Worm (Caenorhabditis elegans) whole organism, young adult: Measurements from ENCODE around the gene Y45G5AL.1.

ENCODE experiments used
- B0261.1 ChIP-seq: sonication (generic microtip); optimal IDR thresholded peaks from 2 replicates; lab custom pipeline; 2016; ENCODE audit warnings: mild to moderate bottlenecking, missing genetic modification characterization, moderate library complexity, missing compliant biosample characterization
- F33H1.4 ChIP-seq: fragments of 200-800 bp; sonication (Bioruptor generic); IDR thresholded peaks from 2 replicates; pipeline ENCODE4 v1.3.6; 2022; ENCODE audit warnings: missing genetic modification reagents, missing genetic modification characterization, missing compliant biosample characterization
- F57C9.4 ChIP-seq: sonication (generic microtip); optimal IDR thresholded peaks from 2 replicates; lab custom pipeline; 2017; ENCODE audit warnings: mild to moderate bottlenecking, missing genetic modification characterization, missing compliant biosample characterization
- K11D2.4 ChIP-seq: fragments of 200-800 bp; sonication (Bioruptor generic); IDR thresholded peaks from 2 replicates; pipeline ENCODE4 v1.3.6; 2022; ENCODE audit warnings: missing genetic modification reagents, missing genetic modification characterization, missing compliant biosample characterization
- K12H6.12 ChIP-seq: fragments of 200-800 bp; sonication (Bioruptor generic); optimal IDR thresholded peaks from 2 replicates; lab custom pipeline; 2018; ENCODE audit warnings: mild to moderate bottlenecking, missing genetic modification characterization, missing compliant biosample characterization
- Y95B8A.8 ChIP-seq: fragments of 200-800 bp; sonication (Bioruptor generic); IDR thresholded peaks from 2 replicates; pipeline ENCODE4 v1.3.6; 2022; ENCODE audit warnings: missing genetic modification reagents, missing genetic modification characterization, missing compliant biosample characterization
- ama-1 ChIP-seq, 3 experiments: fragments of 150-350 bp in 1 of 3; sonication (generic microtip) in 2 of 3; optimal IDR thresholded peaks; 2 replicates each; lab custom pipeline; 2014 to 2018; ENCODE audit warnings: missing biosample characterization in 2 of 3, missing genetic modification characterization in 2 of 3, missing genetic modification reagents in 2 of 3
- aptf-2 ChIP-seq: fragments of 200-800 bp; sonication (Bioruptor generic); conservative IDR thresholded peaks from 2 replicates; pipeline ENCODE4 v1.3.6; 2022; ENCODE audit warnings: missing genetic modification reagents, missing genetic modification characterization, missing compliant biosample characterization
- attf-5 ChIP-seq: fragments of 200-800 bp; sonication (Bioruptor generic); optimal IDR thresholded peaks from 2 replicates; lab custom pipeline; 2018; ENCODE audit warnings: mild to moderate bottlenecking, missing genetic modification characterization, missing compliant biosample characterization
- cebp-1 ChIP-seq, 2 experiments: fragments of 200-800 bp in 1 of 2; sonication (Bioruptor generic) in 1 of 2; sonication (generic microtip) in 1 of 2; IDR thresholded peaks in 1 of 2; optimal IDR thresholded peaks in 1 of 2; 2 replicates each; pipeline versions ENCODE4 v1.3.6 to Lab custom; 2017 to 2022; ENCODE audit warnings: missing compliant biosample characterization in 2 of 2, missing genetic modification characterization in 2 of 2, mild to moderate bottlenecking in 1 of 2, missing genetic modification reagents in 1 of 2, moderate library complexity in 1 of 2
- ceh-27 ChIP-seq: fragments of 200-800 bp; sonication (Bioruptor generic); optimal IDR thresholded peaks from 2 replicates; lab custom pipeline; 2018; ENCODE audit warnings: mild to moderate bottlenecking, missing genetic modification characterization, moderate library complexity, missing compliant biosample characterization
- ceh-40 ChIP-seq: fragments of 200-800 bp; sonication (Bioruptor generic); IDR thresholded peaks from 2 replicates; pipeline ENCODE4 v1.3.6; 2022; ENCODE audit warnings: missing genetic modification characterization, missing compliant biosample characterization
- dox-1 ChIP-seq: fragments of 200-800 bp; sonication (Bioruptor generic); IDR thresholded peaks from 2 replicates; pipeline ENCODE4 v1.3.6; 2022; ENCODE audit warnings: missing genetic modification reagents, missing genetic modification characterization, missing compliant biosample characterization
- dpl-1 ChIP-seq: fragments of 150-350 bp; optimal IDR thresholded peaks from 2 replicates; lab custom pipeline; 2014; ENCODE audit warnings: missing biosample characterization, missing genetic modification reagents, missing genetic modification characterization
- efl-1 ChIP-seq: fragments of 150-350 bp; optimal IDR thresholded peaks from 2 replicates; lab custom pipeline; 2014; ENCODE audit warnings: missing biosample characterization, missing genetic modification reagents, missing genetic modification characterization
- egl-18 ChIP-seq: fragments of 200-800 bp; sonication (Bioruptor generic); IDR thresholded peaks from 2 replicates; pipeline ENCODE4 v1.3.6; 2022; ENCODE audit warnings: missing genetic modification reagents, missing genetic modification characterization, missing compliant biosample characterization
- egrh-3 ChIP-seq: fragments of 200-800 bp; sonication (Bioruptor generic); IDR thresholded peaks from 2 replicates; pipeline ENCODE4 v1.3.6; 2022; ENCODE audit warnings: missing genetic modification reagents, missing genetic modification characterization, missing compliant biosample characterization
- ekl-4 ChIP-seq: fragments of 200-800 bp; sonication (Bioruptor generic); IDR thresholded peaks from 2 replicates; pipeline ENCODE4 v1.3.6; 2022; ENCODE audit warnings: missing genetic modification reagents, missing genetic modification characterization, missing compliant biosample characterization
- gei-17 ChIP-seq: fragments of 200-800 bp; sonication (Bioruptor generic); optimal IDR thresholded peaks from 2 replicates; lab custom pipeline; 2018; ENCODE audit warnings: mild to moderate bottlenecking, missing genetic modification characterization, missing compliant biosample characterization
- hmg-1.2 ChIP-seq: fragments of 200-800 bp; sonication (Bioruptor generic); IDR thresholded peaks from 2 replicates; pipeline ENCODE4 v1.3.6; 2022; ENCODE audit warnings: missing genetic modification reagents, missing genetic modification characterization, missing compliant biosample characterization
- lin-35 ChIP-seq, 3 experiments: fragments of 150-350 bp in 2 of 3; sonication (generic microtip) in 1 of 3; optimal IDR thresholded peaks; 2 replicates each; lab custom pipeline; 2014 to 2018; ENCODE audit warnings: missing biosample characterization in 3 of 3, missing genetic modification characterization in 3 of 3, missing genetic modification reagents in 3 of 3
- lin-40 ChIP-seq: sonication (generic microtip); optimal IDR thresholded peaks from 2 replicates; lab custom pipeline; 2016; ENCODE audit warnings: missing genetic modification characterization, mild to moderate bottlenecking, missing compliant biosample characterization, missing genotype, missing genetic modification reagents
- lin-54 ChIP-seq: fragments of 200-800 bp; sonication (Bioruptor generic); optimal IDR thresholded peaks from 2 replicates; lab custom pipeline; 2018; ENCODE audit warnings: mild to moderate bottlenecking, missing genetic modification characterization, missing compliant biosample characterization
- lsl-1 ChIP-seq: fragments of 200-800 bp; sonication (Bioruptor generic); optimal IDR thresholded peaks from 2 replicates; lab custom pipeline; 2018; ENCODE audit warnings: mild to moderate bottlenecking, missing genetic modification characterization, moderate library complexity, missing compliant biosample characterization
- madf-3 ChIP-seq: fragments of 200-800 bp; sonication (Bioruptor generic); IDR thresholded peaks from 2 replicates; pipeline ENCODE4 v1.3.6; 2022; ENCODE audit warnings: missing genetic modification reagents, missing genetic modification characterization, missing compliant biosample characterization
- madf-6 ChIP-seq: fragments of 200-800 bp; sonication (Bioruptor generic); IDR thresholded peaks from 2 replicates; pipeline ENCODE4 v1.3.6; 2022; ENCODE audit warnings: missing genetic modification reagents, missing genetic modification characterization, missing compliant biosample characterization
- mcd-1 ChIP-seq: fragments of 200-800 bp; sonication (Bioruptor generic); IDR thresholded peaks from 2 replicates; pipeline ENCODE4 v1.3.6; 2022; ENCODE audit warnings: missing genetic modification reagents, missing genetic modification characterization, missing compliant biosample characterization
- mes-4 ChIP-seq: sonication (generic microtip); optimal IDR thresholded peaks from 2 replicates; lab custom pipeline; 2016; ENCODE audit warnings: missing genotype, missing genetic modification characterization, missing compliant biosample characterization
- nfyb-1 ChIP-seq: fragments of 200-800 bp; sonication (Bioruptor generic); IDR thresholded peaks from 2 replicates; pipeline ENCODE4 v1.3.6; 2022; ENCODE audit warnings: missing genetic modification reagents, missing genetic modification characterization, missing compliant biosample characterization
- nhr-179 ChIP-seq: sonication (generic microtip); optimal IDR thresholded peaks from 2 replicates; lab custom pipeline; 2016; ENCODE audit warnings: mild to moderate bottlenecking, missing genetic modification characterization, missing compliant biosample characterization
- nhr-80 ChIP-seq: sonication (generic microtip); optimal IDR thresholded peaks from 2 replicates; lab custom pipeline; 2016; ENCODE audit warnings: missing genetic modification characterization, missing compliant biosample characterization
- pbrm-1 ChIP-seq: fragments of 200-800 bp; sonication (Bioruptor generic); IDR thresholded peaks from 2 replicates; pipeline ENCODE4 v1.3.6; 2022; ENCODE audit warnings: missing genetic modification reagents, missing genetic modification characterization, missing compliant biosample characterization
- pha-4 ChIP-seq: fragments of 150-350 bp; sonication (generic microtip); optimal IDR thresholded peaks from 2 replicates; lab custom pipeline; 2014; ENCODE audit warnings: missing biosample characterization, missing genetic modification reagents, missing genetic modification characterization
- rec-8 ChIP-seq, 2 experiments: sonication (generic microtip); optimal IDR thresholded peaks; 2 replicates each; lab custom pipeline; 2016; ENCODE audit warnings: mild to moderate bottlenecking in 2 of 2, missing genetic modification characterization in 2 of 2, missing genetic modification reagents in 2 of 2, missing genotype in 2 of 2, missing biosample characterization in 1 of 2, missing compliant biosample characterization in 1 of 2, moderate library complexity in 1 of 2
- sea-2 ChIP-seq: fragments of 200-800 bp; sonication (Bioruptor generic); IDR thresholded peaks from 2 replicates; pipeline ENCODE4 v1.3.6; 2022; ENCODE audit warnings: missing genetic modification characterization, missing compliant biosample characterization
- snpc-4 ChIP-seq, 5 experiments: fragments of 150-350 bp in 1 of 5; sonication (generic microtip) in 4 of 5; optimal IDR thresholded peaks; 2 replicates each; lab custom pipeline; 2014 to 2018; ENCODE audit warnings: missing genetic modification characterization in 5 of 5, missing biosample characterization in 3 of 5, antibody characterized with exemption in 2 of 5, mild to moderate bottlenecking in 2 of 5, missing compliant biosample characterization in 2 of 5, missing genotype in 2 of 5, moderate library complexity in 2 of 5, missing genetic modification reagents in 1 of 5
- sptf-2 ChIP-seq: fragments of 200-800 bp; sonication (Bioruptor generic); optimal IDR thresholded peaks from 2 replicates; lab custom pipeline; 2018; ENCODE audit warnings: mild to moderate bottlenecking, missing genetic modification characterization, missing compliant biosample characterization
- tbp1 ChIP-seq: fragments of 200-800 bp; sonication (Bioruptor generic); optimal IDR thresholded peaks from 2 replicates; lab custom pipeline; 2018; ENCODE audit warnings: mild to moderate bottlenecking, missing genetic modification characterization, missing compliant biosample characterization
- tbx-9 ChIP-seq: sonication (generic microtip); optimal IDR thresholded peaks from 2 replicates; lab custom pipeline; 2016; ENCODE audit warnings: borderline replicate concordance, missing genetic modification characterization, inconsistent platforms, missing compliant biosample characterization
- unc-130 ChIP-seq: sonication (generic microtip); optimal IDR thresholded peaks from 2 replicates; lab custom pipeline; 2016; ENCODE audit warnings: missing genetic modification reagents, missing genetic modification characterization, missing compliant biosample characterization
- zfh-2 ChIP-seq: fragments of 200-800 bp; sonication (Bioruptor generic); conservative IDR thresholded peaks from 2 replicates; pipeline ENCODE4 v1.3.6; 2022; ENCODE audit warnings: missing genetic modification reagents, missing genetic modification characterization, missing compliant biosample characterization
- ztf-28 ChIP-seq: fragments of 200-800 bp; sonication (Bioruptor generic); IDR thresholded peaks from 2 replicates; pipeline ENCODE4 v1.3.6; 2022; ENCODE audit warnings: missing genetic modification reagents, missing genetic modification characterization, missing compliant biosample characterization

Y45G5AL.1 gene

DNA sequence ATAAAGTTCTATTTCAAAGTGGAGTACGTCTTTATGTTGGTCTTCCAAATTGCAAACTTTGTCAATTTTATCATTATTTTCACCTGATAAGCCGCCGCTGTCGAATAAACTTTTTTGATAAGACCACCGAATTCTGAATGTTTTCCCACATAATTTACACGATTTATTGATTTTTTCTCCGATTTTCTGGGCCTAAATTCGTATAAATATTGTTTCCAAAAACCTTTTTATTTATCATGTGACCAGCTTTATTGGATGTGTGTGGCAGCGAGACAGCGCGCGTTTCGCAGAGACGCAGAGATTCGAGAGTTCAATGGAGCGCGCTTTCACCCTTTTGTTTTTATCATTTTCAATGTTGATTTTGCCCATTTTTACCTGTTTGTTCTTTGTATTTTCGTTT is 1.3 kb upstream of the Y45G5AL.1 start:
- no peak for TF ChIP-seq aptf-2 (GFP tag; lab: Robert Waterston, UW)
- no peak for TF ChIP-seq cebp-1 (GFP tag; IDR thresholded peaks at IDR 0.05; lab: Robert Waterston, UW)
- peak; percentile 59 for TF ChIP-seq cebp-1 (tag; optimal IDR thresholded peaks at IDR 0.05; lab: Kevin White, UChicago)
- TF ChIP-seq snpc-4 (GFP tag; optimal IDR thresholded peaks at IDR 0.05; lab: Kevin White, UChicago) = no peak
- peak in 3 of 4 experiments; percentile 7 to 37 (median 23) for TF ChIP-seq snpc-4 (tag; optimal IDR thresholded peaks at IDR 0.05; lab: Kevin White, UChicago)
- TF ChIP-seq lin-35 (GFP tag; optimal IDR thresholded peaks at IDR 0.05; lab: Kevin White, UChicago) = peak in 1 of 3 experiments; percentile 47
- TF ChIP-seq pha-4 (tag; lab: Kevin White, UChicago) = no peak
- TF ChIP-seq F33H1.4 = peak; percentile 31; the same call in 1 of the 2 replicates
- TF ChIP-seq ceh-27 (GFP tag; lab: Kevin White, UChicago) = peak; percentile 29
- peak; percentile 23 for TF ChIP-seq tbp1 (GFP tag; lab: Kevin White, UChicago)
- peak; percentile 71 for TF ChIP-seq nhr-80 (tag; lab: Kevin White, UChicago)
- TF ChIP-seq K11D2.4 (GFP tag; lab: Robert Waterston, UW) = peak; percentile 52; the same call in 1 of the 2 replicates
- TF ChIP-seq lin-54 (GFP tag; lab: Kevin White, UChicago) = peak; percentile 44
- no peak for TF ChIP-seq mes-4 (tag; lab: Kevin White, UChicago)
- no peak for TF ChIP-seq gei-17
- TF ChIP-seq nfyb-1 (GFP tag; lab: Robert Waterston, UW) = 0 out of 2 replicates have a peak, but pooled peaks have one; percentile 24
- TF ChIP-seq egl-18 (GFP tag; lab: Robert Waterston, UW) = no peak
- TF ChIP-seq nhr-179 (tag; lab: Kevin White, UChicago) = no peak
- TF ChIP-seq lin-40 = peak; percentile 78
- peak; percentile 72 for TF ChIP-seq dox-1 (GFP tag; lab: Robert Waterston, UW)
- TF ChIP-seq hmg-1.2 = peak; percentile 97
- TF ChIP-seq K12H6.12 (tag; lab: Kevin White, UChicago) = no peak
- peak; percentile 96 for TF ChIP-seq mcd-1 (GFP tag; lab: Robert Waterston, UW)
- TF ChIP-seq lsl-1 = peak; percentile 3
- TF ChIP-seq madf-3 = no peak
- 0 out of 2 replicates have a peak, but pooled peaks have one; percentile 31 for TF ChIP-seq pbrm-1 (GFP tag; lab: Robert Waterston, UW)
- peak; percentile 56 for TF ChIP-seq attf-5 (GFP tag; lab: Kevin White, UChicago)
- peak; percentile 50; the same call in 1 of the 2 replicates for TF ChIP-seq madf-6 (GFP tag; lab: Robert Waterston, UW)
- TF ChIP-seq, all 124 proteins: peak for 18

ce11 chrV:4151400-4151799 is 7.1 kb downstream of the Y45G5AL.1 start:
- peak; percentile 59 for TF ChIP-seq zfh-2
- TF ChIP-seq dpl-1 (GFP tag; lab: Kevin White, UChicago) = no peak

DNA sequence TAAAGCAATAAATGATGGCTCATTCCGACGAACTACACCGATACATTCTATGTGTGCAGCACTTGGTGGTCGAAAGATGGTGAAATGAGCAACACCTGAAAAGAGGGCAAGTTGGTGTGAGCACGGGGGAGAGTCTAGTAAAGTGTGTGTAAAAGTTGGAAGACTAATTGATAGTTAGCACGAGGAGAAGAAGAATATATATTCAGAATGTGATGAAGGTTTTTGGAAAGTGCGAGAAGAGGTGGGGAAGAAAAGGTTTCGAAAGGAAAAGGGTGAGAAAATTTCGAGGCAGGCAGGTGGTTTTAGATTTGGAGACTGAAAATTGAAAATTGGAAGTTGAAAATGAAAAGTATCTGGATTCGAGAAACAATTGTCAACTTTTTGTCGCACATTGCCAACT is 7.9 kb downstream of the Y45G5AL.1 start, which contains the start of gene Y45G5AM.6:
TSS of gene Y45G5AM.6 (minus strand) at position 101 of the 400 bp plus-strand sequence.
- no peak for TF ChIP-seq egrh-3 (GFP tag; lab: Robert Waterston, UW)
- no peak for TF ChIP-seq rec-8 (tag; optimal IDR thresholded peaks at IDR 0.05; lab: Kevin White, UChicago)
- TF ChIP-seq unc-130 (GFP tag; lab: Kevin White, UChicago) = no peak
- TF ChIP-seq F57C9.4 (tag; lab: Kevin White, UChicago) = no peak
- TF ChIP-seq ztf-28 = no peak

DNA sequence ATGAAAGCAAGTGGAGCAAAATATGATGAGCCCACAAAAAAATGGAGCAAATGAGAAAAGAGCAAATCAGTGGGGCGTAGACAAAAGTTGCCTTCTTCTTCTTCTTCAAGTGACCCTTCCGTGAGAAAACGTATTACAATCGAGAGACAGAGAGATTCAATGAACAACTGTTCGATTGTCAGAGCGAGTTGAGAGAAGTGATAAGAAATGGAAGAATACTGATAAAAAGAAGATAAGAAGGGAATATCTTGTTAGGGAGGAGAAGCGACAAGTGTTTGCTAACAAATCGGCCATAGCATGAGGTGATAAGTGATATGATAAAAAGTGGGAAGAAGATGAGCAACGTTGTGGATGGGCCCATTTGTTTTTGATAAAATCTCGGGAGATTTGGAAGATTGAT is 13.0 kb downstream of the Y45G5AL.1 start:
- TF ChIP-seq mcd-1 (GFP tag; lab: Robert Waterston, UW) (no peak), ama-1 (optimal IDR thresholded peaks at IDR 0.05; lab: Kevin White, UChicago) (no peak), ama-1 (GFP tag; optimal IDR thresholded peaks at IDR 0.05; lab: Kevin White, UChicago) (no peak), sptf-2 (GFP tag; lab: Kevin White, UChicago) (no peak), unc-130 (GFP tag; lab: Kevin White, UChicago) (no peak), ceh-40 (GFP tag; lab: Robert Waterston, UW) (no peak), sea-2 (GFP tag; lab: Robert Waterston, UW) (no peak), K11D2.4 (GFP tag; lab: Robert Waterston, UW) (no peak), zfh-2 (no peak), tbx-9 (no peak), efl-1 (GFP tag; lab: Kevin White, UChicago) (no peak), ceh-27 (GFP tag; lab: Kevin White, UChicago) (no peak), ekl-4 (no peak), Y95B8A.8 (GFP tag; lab: Robert Waterston, UW) (no peak), B0261.1 (tag; lab: Kevin White, UChicago) (no peak), aptf-2 (GFP tag; lab: Robert Waterston, UW) (no peak)
